Fruit fly (Drosophila melanogaster): Measurements from ENCODE around the gene cact.

Gene cact

DNA sequence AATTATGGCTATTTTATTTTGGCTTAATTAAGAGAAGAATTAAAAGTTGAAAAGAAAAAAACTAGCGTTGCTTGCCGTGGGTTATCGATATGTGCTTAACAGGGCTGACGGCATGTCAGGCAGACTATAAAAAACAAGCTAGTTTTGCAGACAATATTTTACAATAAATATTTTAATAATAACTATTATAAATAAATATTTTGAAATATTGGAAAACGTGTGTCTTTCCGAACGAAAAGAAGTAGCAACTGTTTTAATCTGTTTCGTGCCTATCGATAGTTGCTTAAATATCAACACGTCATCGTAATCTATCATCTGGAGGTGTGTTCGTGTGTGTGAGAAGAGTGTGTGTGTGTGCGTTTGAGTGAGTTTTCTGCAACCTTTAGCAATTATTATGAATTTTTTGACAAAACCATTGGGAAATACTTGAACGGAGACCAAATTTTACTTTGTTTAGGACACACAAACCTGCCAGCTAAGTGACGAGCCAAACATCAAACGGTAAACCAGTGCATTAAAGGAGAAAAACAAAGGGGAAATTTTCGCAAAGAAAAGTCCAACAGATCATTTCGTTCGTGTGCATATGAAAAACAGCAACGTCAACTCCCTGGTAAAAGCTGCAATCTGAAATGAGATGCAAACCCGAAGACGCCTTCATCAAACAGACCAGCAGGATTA lies 18.8 kb downstream of the cact start, which contains the start of the genes CG5861 and Syx5 (continued):
- TF ChIP-seq Six4 (GFP tag; optimal IDR thresholded peaks at IDR 0.05) (peak; percentile 24), psq (GFP tag; optimal IDR thresholded peaks at IDR 0.05) (no peak), Deaf1 (tag; optimal IDR thresholded peaks at IDR 0.05) (no peak), twi (tag; optimal IDR thresholded peaks at IDR 0.05) (peak; percentile 54), ara (GFP tag; IDR thresholded peaks at IDR 0.05) (no peak), HmgZ (tag; optimal IDR thresholded peaks at IDR 0.05) (peak; percentile 86), bcd (GFP tag; optimal IDR thresholded peaks at IDR 0.05) (peak; percentile 62), lola (GFP tag; optimal IDR thresholded peaks at IDR 0.05) (peak in 1 of 3 experiments; percentile 36), Pdp1 (GFP tag; optimal IDR thresholded peaks at IDR 0.05) (peak in 1 of 2 experiments; percentile 42), stwl (tag; optimal IDR thresholded peaks at IDR 0.05) (peak; percentile 67), sug (tag; optimal IDR thresholded peaks at IDR 0.05) (peak; percentile 81), CG12391 (tag; optimal IDR thresholded peaks at IDR 0.05) (peak; percentile 82), chn (GFP tag; optimal IDR thresholded peaks at IDR 0.05) (no peak), CG4730 (GFP tag; IDR thresholded peaks at IDR 0.05) (peak; percentile 54; the same call in 1 of the 2 replicates), CG2116 (GFP tag; optimal IDR thresholded peaks at IDR 0.05) (peak; percentile 99), CG12299 (tag; optimal IDR thresholded peaks at IDR 0.05) (peak; percentile 38), CG13424 (tag; optimal IDR thresholded peaks at IDR 0.05) (peak; percentile 68), Usf (GFP tag; optimal IDR thresholded peaks at IDR 0.05) (no peak), so (GFP tag; IDR thresholded peaks at IDR 0.05) (no peak), Vsx1 (GFP tag; optimal IDR thresholded peaks at IDR 0.05) (peak; percentile 47), CG8388 (GFP tag; optimal IDR thresholded peaks at IDR 0.05) (peak; percentile 47), Hr3 (GFP tag; optimal IDR thresholded peaks at IDR 0.05) (peak; percentile 65), CG15269 (tag; optimal IDR thresholded peaks at IDR 0.05) (no peak), Hey (tag; optimal IDR thresholded peaks at IDR 0.05) (no peak), Stat92E (GFP tag; optimal IDR thresholded peaks at IDR 0.05) (peak in 1 of 3 experiments; percentile 14), Sox102F (GFP tag; optimal IDR thresholded peaks at IDR 0.05) (no peak), CG3838 (GFP tag; optimal IDR thresholded peaks at IDR 0.05) (no peak), pzg (GFP tag; optimal IDR thresholded peaks at IDR 0.05) (peak; percentile 68), lbe (GFP tag; optimal IDR thresholded peaks at IDR 0.05) (peak; percentile 82), z (GFP tag; IDR thresholded peaks at IDR 0.05) (peak; percentile 96), Fer2 (tag; optimal IDR thresholded peaks at IDR 0.05) (peak; percentile 42), CG12659 (GFP tag; optimal IDR thresholded peaks at IDR 0.05) (peak; percentile 81), CG15073 (GFP tag; optimal IDR thresholded peaks at IDR 0.05) (no peak), zfh1 (GFP tag; IDR thresholded peaks at IDR 0.05) (peak; percentile 67; the same call in 1 of the 3 replicates), bab2 (GFP tag; optimal IDR thresholded peaks at IDR 0.05) (no peak), CG12942 (GFP tag; optimal IDR thresholded peaks at IDR 0.05) (peak; percentile 28), gt (GFP tag; IDR thresholded peaks at IDR 0.05) (no peak), gem (tag; optimal IDR thresholded peaks at IDR 0.05) (peak; percentile 76), CG10979 (tag; optimal IDR thresholded peaks at IDR 0.05) (peak; percentile 59), Bteb2 (GFP tag; optimal IDR thresholded peaks at IDR 0.05) (peak; percentile 2), unc-4 (GFP tag; IDR thresholded peaks at IDR 0.05; ENCODE audit: partially characterized antibody) (peak; percentile 95), CG6654 (GFP tag; optimal IDR thresholded peaks at IDR 0.05) (no peak), CG8290 (GFP tag; optimal IDR thresholded peaks at IDR 0.05) (peak; percentile 21), CG8290 (tag; optimal IDR thresholded peaks at IDR 0.05) (no peak), NfI (GFP tag; optimal IDR thresholded peaks at IDR 0.05) (peak; percentile 72), GATAe (GFP tag; conservative IDR thresholded peaks at IDR 0.05) (0 out of 2 replicates have a peak, but pooled peaks have one; percentile 30), Mad (GFP tag; optimal IDR thresholded peaks at IDR 0.05) (peak; percentile 5), tin (GFP tag; optimal IDR thresholded peaks at IDR 0.05) (peak; percentile 33), yki (optimal IDR thresholded peaks at IDR 0.05) (no peak), sens (GFP tag) (peak; percentile 69)

All from whole organism, embryonic.